Fruit fly (Drosophila melanogaster): Measurements from ENCODE around the gene Rbf.

Rbf gene

DNA sequence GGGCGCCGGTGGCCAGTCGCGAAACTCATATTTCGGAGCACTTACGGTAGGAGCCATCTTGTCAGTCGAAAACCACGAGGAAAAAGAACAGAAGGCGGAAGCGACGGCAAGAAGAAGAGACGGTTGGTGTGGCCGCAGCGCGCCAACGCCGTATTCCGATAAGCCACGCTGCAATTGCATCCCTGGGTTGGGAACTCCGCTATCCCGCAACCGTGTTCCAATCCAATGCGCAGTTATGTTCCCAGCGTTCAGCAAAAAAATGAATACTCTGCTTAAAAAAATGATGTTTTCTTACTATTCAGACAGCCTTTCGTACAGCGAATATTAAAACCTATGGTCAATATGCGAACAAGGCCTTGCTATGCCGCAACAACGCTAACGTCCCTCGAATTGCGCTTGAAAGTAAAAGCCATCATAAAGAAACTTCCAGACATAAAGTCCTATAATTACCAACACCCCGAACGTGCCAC, 36.2 kb downstream of the Rbf start, which contains the start of gene RpL22 (continued):
- peak; percentile 3 for TF ChIP-seq Hr4 (GFP tag; optimal IDR thresholded peaks at IDR 0.05)
- peak; percentile 91 for TF ChIP-seq CG6854 (GFP tag; optimal IDR thresholded peaks at IDR 0.05)
- no peak for TF ChIP-seq CG4318 (GFP tag; optimal IDR thresholded peaks at IDR 0.05)
- TF ChIP-seq fd59A (GFP tag; optimal IDR thresholded peaks at IDR 0.05), result peak; percentile 18
- TF ChIP-seq Ets21C (GFP tag; optimal IDR thresholded peaks at IDR 0.05), result peak; percentile 42
- peak; percentile 77 for TF ChIP-seq CG3919 (GFP tag; optimal IDR thresholded peaks at IDR 0.05)
- TF ChIP-seq CG8119 (GFP tag; IDR thresholded peaks at IDR 0.05), result peak; percentile 44; the same call in 2 of the 3 replicates
- TF ChIP-seq salr (GFP tag; optimal IDR thresholded peaks at IDR 0.05), result peak; percentile 8 to 73
- peak; percentile 66 for TF ChIP-seq fkh (GFP tag; optimal IDR thresholded peaks at IDR 0.05)
- TF ChIP-seq Hr38 (GFP tag; optimal IDR thresholded peaks at IDR 0.05), result no peak
- peak; percentile 67 for TF ChIP-seq CG6808 (GFP tag; optimal IDR thresholded peaks at IDR 0.05)
- peak; percentile 68 for TF ChIP-seq Eip75B (GFP tag; optimal IDR thresholded peaks at IDR 0.05)
- TF ChIP-seq CG8632 (GFP tag; optimal IDR thresholded peaks at IDR 0.05), result peak; percentile 43
- peak; percentile 82 for TF ChIP-seq topi (GFP tag; optimal IDR thresholded peaks at IDR 0.05)
- TF ChIP-seq Met (GFP tag; optimal IDR thresholded peaks at IDR 0.05), result peak; percentile 80
- peak; percentile 82 for TF ChIP-seq net (GFP tag; optimal IDR thresholded peaks at IDR 0.05)
- TF ChIP-seq CG10669 (GFP tag; optimal IDR thresholded peaks at IDR 0.05), result peak; percentile 48
- peak; percentile 22 for TF ChIP-seq spab (GFP tag; optimal IDR thresholded peaks at IDR 0.05)
- TF ChIP-seq fd85E (GFP tag; optimal IDR thresholded peaks at IDR 0.05), result peak; percentile 50
- TF ChIP-seq CG16779 (tag; optimal IDR thresholded peaks at IDR 0.05), result peak; percentile 75
- no peak for TF ChIP-seq CG11294 (GFP tag; IDR thresholded peaks at IDR 0.05)
- peak; percentile 28 for TF ChIP-seq Ets96B (tag; optimal IDR thresholded peaks at IDR 0.05)
- peak; percentile 58 for TF ChIP-seq acj6 (GFP tag; optimal IDR thresholded peaks at IDR 0.05)
- TF ChIP-seq Eip93F (GFP tag; optimal IDR thresholded peaks at IDR 0.05), result no peak
- peak; percentile 56; the same call in 1 of the 2 replicates for TF ChIP-seq CG15336 (GFP tag; IDR thresholded peaks at IDR 0.05)

DNA sequence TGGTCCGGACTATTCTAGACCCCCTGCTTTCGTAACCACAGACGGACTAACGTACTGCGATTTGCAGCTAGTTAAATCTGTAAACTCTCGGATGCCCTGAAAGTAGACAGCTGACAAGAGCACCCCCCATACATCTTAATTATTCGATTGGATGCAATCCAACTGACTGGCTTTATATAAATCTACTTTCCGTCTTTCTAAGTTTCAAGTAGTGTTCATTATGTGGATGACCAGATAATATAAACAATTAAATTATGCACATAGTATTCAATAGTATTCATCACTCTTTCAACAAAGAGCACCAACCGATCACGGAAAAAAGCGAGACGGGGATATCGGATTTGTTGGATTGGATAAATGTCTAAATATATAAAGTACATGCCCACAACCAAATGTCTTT, 39.2 kb downstream of the Rbf start:
- TF ChIP-seq CG11294 (GFP tag; IDR thresholded peaks at IDR 0.05) (no peak), Eip93F (GFP tag; optimal IDR thresholded peaks at IDR 0.05) (no peak), CG6792 (GFP tag; optimal IDR thresholded peaks at IDR 0.05) (no peak), Eip75B (GFP tag; optimal IDR thresholded peaks at IDR 0.05) (no peak), CG1621 (tag; optimal IDR thresholded peaks at IDR 0.05) (no peak), acj6 (GFP tag; optimal IDR thresholded peaks at IDR 0.05) (no peak), Lpt (GFP tag; optimal IDR thresholded peaks at IDR 0.05) (no peak), CG11762 (GFP tag; optimal IDR thresholded peaks at IDR 0.05; ENCODE audit: insufficient read depth) (no peak)

DNA sequence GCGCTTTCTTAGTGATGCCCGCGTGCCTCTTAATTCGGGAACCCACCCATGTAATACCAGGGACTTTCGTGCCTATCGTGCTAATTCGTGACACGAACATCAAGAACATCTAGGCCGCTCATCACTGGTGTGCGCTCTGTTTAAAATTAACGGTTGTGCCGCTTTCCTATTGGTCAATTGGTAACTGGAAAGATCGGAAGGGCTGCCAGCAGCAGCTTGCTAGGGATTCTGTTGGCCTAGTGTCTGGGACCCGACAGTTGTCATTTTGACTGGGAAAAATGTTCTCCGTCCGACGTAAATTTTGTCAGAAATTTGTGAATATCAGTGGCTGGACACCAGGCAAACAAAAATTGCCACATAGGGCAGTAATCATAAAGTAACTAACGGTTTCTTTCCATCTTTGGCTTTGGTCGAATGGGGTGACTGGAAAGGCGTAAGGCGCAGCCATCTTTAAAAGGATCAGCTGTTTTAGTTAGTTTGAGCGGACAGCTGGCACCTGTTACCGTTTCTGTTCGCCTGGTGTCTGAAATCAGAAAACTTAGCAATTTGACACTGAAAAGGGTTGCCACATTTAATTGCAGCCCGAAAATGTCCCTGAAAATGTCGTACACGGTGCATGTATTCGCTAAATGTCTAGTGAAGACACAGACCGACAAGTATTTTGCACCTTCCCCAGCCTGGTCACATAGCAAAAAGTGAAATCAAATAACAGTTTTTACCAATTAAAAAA, 42.2 kb downstream of the Rbf start, which contains the start of gene CG5273:
Gene CG5273 (plus strand): TSS at position 703 of the 730 bp plus-strand sequence.
- TF ChIP-seq achi (GFP tag; optimal IDR thresholded peaks at IDR 0.05), result peak; percentile 73
- 0 out of 3 replicates have a peak, but pooled peaks have one; percentile 6 for TF ChIP-seq eg (GFP tag; IDR thresholded peaks at IDR 0.05)
- peak; percentile 75 for TF ChIP-seq Eip78C (GFP tag)
- no peak for TF ChIP-seq CG15336 (GFP tag; IDR thresholded peaks at IDR 0.05)
- TF ChIP-seq CG16779 (tag; optimal IDR thresholded peaks at IDR 0.05), result no peak
- TF ChIP-seq CG3919 (GFP tag; optimal IDR thresholded peaks at IDR 0.05), result peak; percentile 12
- peak; percentile 42 for TF ChIP-seq esn (GFP tag; optimal IDR thresholded peaks at IDR 0.05)
- TF ChIP-seq salr (GFP tag; optimal IDR thresholded peaks at IDR 0.05), result no peak
- peak; percentile 1 for TF ChIP-seq Eip75B (GFP tag; optimal IDR thresholded peaks at IDR 0.05)
- peak; percentile 55 for TF ChIP-seq vri (GFP tag; optimal IDR thresholded peaks at IDR 0.05)
- TF ChIP-seq CG32006 (GFP tag; optimal IDR thresholded peaks at IDR 0.05), result no peak
- TF ChIP-seq Met (GFP tag; optimal IDR thresholded peaks at IDR 0.05), result no peak
- peak; percentile 11 for TF ChIP-seq lz (GFP tag; optimal IDR thresholded peaks at IDR 0.05)
- TF ChIP-seq OdsH (GFP tag; optimal IDR thresholded peaks at IDR 0.05), result no peak
- TF ChIP-seq Sox14 (GFP tag; optimal IDR thresholded peaks at IDR 0.05), result peak; percentile 22
- peak; percentile 93 for TF ChIP-seq Blimp-1 (GFP tag; optimal IDR thresholded peaks at IDR 0.05)
- peak; percentile 8 for TF ChIP-seq CG6808 (GFP tag; optimal IDR thresholded peaks at IDR 0.05)
- TF ChIP-seq svp (GFP tag), result peak; percentile 90
- TF ChIP-seq topi (GFP tag; optimal IDR thresholded peaks at IDR 0.05), result peak; percentile 34
- TF ChIP-seq CG1621 (tag; optimal IDR thresholded peaks at IDR 0.05), result peak; percentile 36
- peak; percentile 8 to 34 for TF ChIP-seq ss (GFP tag; optimal IDR thresholded peaks at IDR 0.05)
- peak; percentile 28 for TF ChIP-seq Sox102F (GFP tag; optimal IDR thresholded peaks at IDR 0.05)
- TF ChIP-seq Smox (GFP tag; optimal IDR thresholded peaks at IDR 0.05), result peak; percentile 15
- no peak for TF ChIP-seq Hr39 (GFP tag; optimal IDR thresholded peaks at IDR 0.05)
- TF ChIP-seq CG3032 (tag; optimal IDR thresholded peaks at IDR 0.05), result no peak
